Fruit fly (Drosophila melanogaster): ENCODE results near the gene VhaSFD.

dm6 chr2L:16686412-16687043 is 41.1 kb downstream of the VhaSFD start:
- no peak for TF ChIP-seq CTCF (optimal IDR thresholded peaks at IDR 0.05)
- no peak for TF ChIP-seq CG8478 (optimal IDR thresholded peaks at IDR 0.05)
